Worm (Caenorhabditis elegans) whole organism, midembryonic: ENCODE data around the gene rbm-7.
A peak's percentile ranks its signal among the peaks of the same experiment; 100 is the strongest.

Source experiments
- T22C8.4 ChIP-seq: fragments of 200-800 bp; sonication (Bioruptor generic); IDR thresholded peaks from 2 replicates; pipeline ENCODE4 v1.3.6; 2022; ENCODE audit warnings: missing genetic modification characterization, missing compliant biosample characterization
- cog-1 ChIP-seq: sonication (generic microtip); optimal IDR thresholded peaks from 2 replicates; lab custom pipeline; 2016; ENCODE audit warnings: missing genetic modification characterization, missing compliant biosample characterization
- flt-1 ChIP-seq: fragments of 200-800 bp; sonication (Bioruptor generic); IDR thresholded peaks from 2 replicates; pipeline ENCODE4 v1.3.6; 2022; ENCODE audit warnings: missing genetic modification characterization, missing compliant biosample characterization
- klf-2 ChIP-seq: fragments of 200-800 bp; sonication (Bioruptor generic); conservative IDR thresholded peaks from 2 replicates; pipeline ENCODE4 v1.3.6; 2022; ENCODE audit warnings: missing genetic modification reagents, missing genetic modification characterization, missing compliant biosample characterization
- med-1 ChIP-seq: sonication (generic microtip); optimal IDR thresholded peaks from 2 replicates; lab custom pipeline; 2017; ENCODE audit warnings: missing genetic modification characterization, mild to moderate bottlenecking, missing compliant biosample characterization, antibody characterized with exemption, missing genetic modification reagents; ENCODE audit not compliant: insufficient read depth
- ref-1 ChIP-seq: fragments of 200-800 bp; sonication (Bioruptor generic); conservative IDR thresholded peaks from 2 replicates; pipeline ENCODE4 v1.3.6; 2022; ENCODE audit warnings: missing genetic modification reagents, missing genetic modification characterization, missing compliant biosample characterization
- tab-1 ChIP-seq: fragments of 200-800 bp; sonication (Bioruptor generic); IDR thresholded peaks from 2 replicates; pipeline ENCODE4 v1.3.6; 2022; ENCODE audit warnings: missing genetic modification characterization, missing compliant biosample characterization
- ztf-23 ChIP-seq: fragments of 200-800 bp; sonication (Bioruptor generic); IDR thresholded peaks from 2 replicates; pipeline ENCODE4 v1.3.6; 2022; ENCODE audit warnings: missing genetic modification reagents, missing genetic modification characterization, missing compliant biosample characterization
- ztf-29 ChIP-seq: fragments of 200-800 bp; sonication (Bioruptor generic); IDR thresholded peaks from 2 replicates; pipeline ENCODE4 v1.3.6; 2022; ENCODE audit warnings: missing genetic modification reagents, missing genetic modification characterization, missing compliant biosample characterization

rbm-7 gene

ce11 chrIII:12929573-12929972, 2.1 kb downstream of the rbm-7 start, which contains the start of gene Y37D8A.19:
Y37D8A.19 (plus strand) TSS chrIII:12929873.
- no peak for TF ChIP-seq ztf-29 (GFP tag; lab: Robert Waterston, UW)
- no peak for TF ChIP-seq med-1
- TF ChIP-seq klf-2 (GFP tag; lab: Robert Waterston, UW), result no peak
- TF ChIP-seq cog-1 (tag; lab: Kevin White, UChicago), result no peak
- no peak for TF ChIP-seq tab-1
- no peak for TF ChIP-seq ref-1 (GFP tag; lab: Robert Waterston, UW)
- no peak for TF ChIP-seq ztf-23
- TF ChIP-seq flt-1 (GFP tag; lab: Robert Waterston, UW), result no peak
- no peak for TF ChIP-seq T22C8.4 (GFP tag; lab: Robert Waterston, UW)

DNA sequence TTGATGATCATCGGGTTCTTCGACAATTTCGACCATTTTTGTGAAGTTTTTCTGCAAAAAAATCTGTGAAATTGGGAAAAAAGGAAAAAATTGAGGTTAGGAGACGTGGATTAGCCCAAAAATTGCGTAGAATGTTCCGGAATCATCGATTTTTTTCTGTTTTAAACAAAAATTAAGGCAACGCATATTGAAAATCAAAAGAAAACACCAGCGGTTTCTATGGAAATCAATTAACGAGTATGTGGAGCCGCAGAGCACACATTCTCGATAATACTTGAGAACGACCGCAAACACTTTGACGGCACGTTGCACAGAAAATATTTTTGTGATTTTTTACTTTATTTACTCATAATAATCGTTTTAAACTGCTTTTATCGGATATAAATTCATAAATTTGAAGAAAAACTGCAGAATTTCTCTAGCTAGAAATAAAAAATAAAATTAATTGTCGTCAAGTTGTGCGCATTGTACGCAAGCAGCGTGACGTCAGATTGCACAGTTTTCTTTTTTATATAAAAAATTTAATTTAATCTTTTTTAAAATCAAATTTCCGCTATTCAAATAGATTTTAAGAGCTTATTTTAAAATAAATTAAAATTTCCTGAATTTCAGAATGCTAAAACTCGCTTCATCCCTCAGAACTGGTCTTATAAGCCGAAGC, 5.6 kb downstream of the rbm-7 start, which contains the start of the genes npp-25 and mrps-10:
Gene npp-25 (minus strand): TSS at position 51 of the 661 bp plus-strand sequence.
Gene mrps-10 (plus strand): TSS at position 611 of the 661 bp plus-strand sequence.
- TF ChIP-seq tab-1, result no peak
- TF ChIP-seq flt-1 (GFP tag; lab: Robert Waterston, UW), result no peak
- no peak for TF ChIP-seq klf-2 (GFP tag; lab: Robert Waterston, UW)
- TF ChIP-seq ztf-29 (GFP tag; lab: Robert Waterston, UW), result no peak
- TF ChIP-seq ref-1 (GFP tag; lab: Robert Waterston, UW), result no peak
- TF ChIP-seq med-1, result no peak
- TF ChIP-seq cog-1 (tag; lab: Kevin White, UChicago), result no peak
- TF ChIP-seq ztf-23, result no peak
- TF ChIP-seq T22C8.4 (GFP tag; lab: Robert Waterston, UW), result no peak

DNA sequence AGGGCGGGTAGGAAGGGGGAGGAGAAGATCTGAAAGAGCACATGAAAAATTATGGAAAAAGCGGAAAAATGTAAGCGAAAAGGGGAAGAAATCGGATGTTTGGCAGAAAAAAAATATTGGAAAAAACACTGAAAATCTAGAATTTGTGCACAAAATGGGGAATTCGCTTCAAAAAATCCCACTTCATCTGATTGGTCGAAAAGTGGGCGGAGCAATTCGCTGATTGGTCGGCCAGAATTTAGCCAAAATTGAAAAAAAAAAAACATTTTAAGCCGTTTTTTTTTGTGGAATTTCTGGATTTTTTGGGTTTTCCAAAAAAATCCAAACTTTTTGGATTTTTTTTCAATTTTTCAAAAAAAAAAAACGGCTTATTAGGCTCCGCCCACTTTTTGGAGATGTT, 10.9 kb downstream of the rbm-7 start:
- TF ChIP-seq cog-1 (tag; lab: Kevin White, UChicago), result no peak
- TF ChIP-seq ztf-29 (GFP tag; lab: Robert Waterston, UW), result no peak
- no peak for TF ChIP-seq flt-1 (GFP tag; lab: Robert Waterston, UW)
- TF ChIP-seq klf-2 (GFP tag; lab: Robert Waterston, UW), result no peak
- no peak for TF ChIP-seq ref-1 (GFP tag; lab: Robert Waterston, UW)
- no peak for TF ChIP-seq med-1
- no peak for TF ChIP-seq ztf-23
- no peak for TF ChIP-seq tab-1
- no peak for TF ChIP-seq T22C8.4 (GFP tag; lab: Robert Waterston, UW)

ce11 chrIII:12919882-12920281, 11.8 kb downstream of the rbm-7 start:
- no peak for TF ChIP-seq flt-1 (GFP tag; lab: Robert Waterston, UW)
- TF ChIP-seq tab-1, result 0 out of 2 replicates have a peak, but pooled peaks have one; percentile 30
- TF ChIP-seq T22C8.4 (GFP tag; lab: Robert Waterston, UW), result peak; percentile 63
- TF ChIP-seq med-1, result no peak
- TF ChIP-seq ztf-29 (GFP tag; lab: Robert Waterston, UW), result peak; percentile 50; the same call in 1 of the 2 replicates
- TF ChIP-seq cog-1 (tag; lab: Kevin White, UChicago), result peak; percentile 30
- TF ChIP-seq ztf-23, result no peak

ce11 chrIII:12918575-12918974, 13.1 kb downstream of the rbm-7 start, which contains the start of gene Y37D8A.16:
Y37D8A.16 (minus strand) TSS chrIII:12918675.
- TF ChIP-seq med-1, result no peak
- no peak for TF ChIP-seq ztf-29 (GFP tag; lab: Robert Waterston, UW)
- no peak for TF ChIP-seq klf-2 (GFP tag; lab: Robert Waterston, UW)
- TF ChIP-seq ztf-23, result no peak
- TF ChIP-seq T22C8.4 (GFP tag; lab: Robert Waterston, UW), result no peak
- TF ChIP-seq tab-1, result no peak

- TF ChIP-seq ref-1 (GFP tag; lab: Robert Waterston, UW) (no peak), med-1 (no peak), tab-1 (no peak), flt-1 (GFP tag; lab: Robert Waterston, UW) (no peak), ztf-29 (GFP tag; lab: Robert Waterston, UW) (no peak), ztf-23 (no peak), klf-2 (GFP tag; lab: Robert Waterston, UW) (no peak), T22C8.4 (GFP tag; lab: Robert Waterston, UW) (no peak), cog-1 (tag; lab: Kevin White, UChicago) (no peak)
Measured at ce11 chrIII:12917852-12918251, 13.8 kb downstream of the rbm-7 start.

DNA sequence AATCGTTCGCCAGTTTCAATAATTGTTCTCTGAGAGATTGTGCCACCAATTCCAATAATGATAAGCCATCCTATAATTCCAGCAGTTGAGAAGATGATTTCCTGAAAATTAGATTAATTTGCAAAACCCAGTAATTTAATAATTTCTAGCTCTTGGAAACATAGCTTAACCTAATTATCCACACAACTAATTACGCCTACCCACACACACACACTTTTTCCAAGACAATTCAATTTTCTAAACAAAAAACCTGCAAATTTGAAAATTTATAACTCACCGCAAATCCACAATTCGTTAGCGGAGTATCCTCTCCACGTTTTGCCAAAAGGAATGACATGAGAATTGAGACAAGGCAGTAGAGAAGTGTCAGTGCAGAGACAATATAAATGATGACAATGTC, 15.2 kb downstream of the rbm-7 start:
- TF ChIP-seq med-1, result no peak
- no peak for TF ChIP-seq klf-2 (GFP tag; lab: Robert Waterston, UW)
- TF ChIP-seq T22C8.4 (GFP tag; lab: Robert Waterston, UW), result no peak
- no peak for TF ChIP-seq flt-1 (GFP tag; lab: Robert Waterston, UW)
- TF ChIP-seq ztf-23, result no peak
- TF ChIP-seq ztf-29 (GFP tag; lab: Robert Waterston, UW), result no peak
- no peak for TF ChIP-seq tab-1
- TF ChIP-seq ref-1 (GFP tag; lab: Robert Waterston, UW), result no peak
- no peak for TF ChIP-seq cog-1 (tag; lab: Kevin White, UChicago)

DNA sequence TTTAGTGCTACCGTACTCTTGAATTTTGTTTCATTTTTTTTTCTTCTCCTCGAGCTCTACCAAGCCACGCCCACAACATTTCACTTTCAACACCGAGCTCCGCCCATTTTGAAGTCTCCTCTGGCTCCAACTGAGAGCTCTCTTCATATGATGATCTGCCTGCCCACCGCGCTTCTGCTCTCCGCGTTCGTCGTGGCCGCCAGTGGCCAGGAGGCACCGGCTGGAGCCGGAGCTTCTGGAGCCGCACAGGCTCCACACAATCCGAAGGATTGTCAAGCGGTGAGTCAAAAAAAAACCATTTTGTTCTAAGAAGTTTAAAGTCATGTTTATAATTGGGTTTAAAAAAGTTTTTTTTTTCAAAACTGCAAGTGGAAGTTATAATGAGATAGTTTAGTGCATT, 21.3 kb downstream of the rbm-7 start, which contains the start of gene flp-14:
Gene flp-14 (plus strand): TSS at position 146 of the 400 bp plus-strand sequence.
- TF ChIP-seq cog-1 (tag; lab: Kevin White, UChicago) (no peak), tab-1 (no peak), ztf-23 (no peak), med-1 (no peak), klf-2 (GFP tag; lab: Robert Waterston, UW) (no peak), flt-1 (GFP tag; lab: Robert Waterston, UW) (no peak), ref-1 (GFP tag; lab: Robert Waterston, UW) (no peak), ztf-29 (GFP tag; lab: Robert Waterston, UW) (no peak), T22C8.4 (GFP tag; lab: Robert Waterston, UW) (no peak)

DNA sequence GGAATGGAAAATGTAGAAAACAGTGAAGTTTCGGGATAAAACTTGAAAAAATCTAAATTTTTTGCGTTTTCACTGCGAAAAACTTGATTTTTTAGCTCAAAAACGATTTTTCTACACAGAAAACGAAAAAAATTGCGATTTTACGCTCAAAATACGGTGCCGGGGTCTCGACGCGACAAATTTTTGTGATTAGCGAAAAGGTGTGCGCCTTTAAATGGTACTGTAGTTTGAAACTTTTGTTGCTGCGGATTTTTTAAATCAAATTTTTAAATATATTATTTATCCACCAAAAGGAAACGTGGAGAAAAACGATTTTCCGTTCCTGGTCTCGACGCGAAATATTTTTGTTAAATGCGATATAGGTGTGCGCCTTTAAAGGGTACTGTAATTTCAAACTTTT, 24.4 kb downstream of the rbm-7 start:
- no peak for TF ChIP-seq flt-1 (GFP tag; lab: Robert Waterston, UW)
- no peak for TF ChIP-seq ztf-23
- no peak for TF ChIP-seq tab-1
- TF ChIP-seq ztf-29 (GFP tag; lab: Robert Waterston, UW), result no peak
- TF ChIP-seq med-1, result no peak
- no peak for TF ChIP-seq cog-1 (tag; lab: Kevin White, UChicago)
- TF ChIP-seq klf-2 (GFP tag; lab: Robert Waterston, UW), result no peak
- TF ChIP-seq ref-1 (GFP tag; lab: Robert Waterston, UW), result no peak
